Worm (Caenorhabditis elegans) whole organism, L1 larva: Measurements from ENCODE around the gene Y45G5AM.3.

ENCODE experiments used
- hlh-4 ChIP-seq: sonication (generic microtip); optimal IDR thresholded peaks from 2 replicates; lab custom pipeline; 2016; ENCODE audit warnings: mild to moderate bottlenecking, missing genetic modification characterization, missing compliant biosample characterization
- lin-39 ChIP-seq: fragments of 150-350 bp; optimal IDR thresholded peaks from 2 replicates; lab custom pipeline; 2014; ENCODE audit warnings: missing biosample characterization, missing genetic modification reagents, missing genetic modification characterization
- unc-98 ChIP-seq: fragments of 200-800 bp; sonication (Bioruptor generic); IDR thresholded peaks from 2 replicates; pipeline ENCODE4 v1.3.6; 2022; ENCODE audit warnings: missing genetic modification characterization, missing compliant biosample characterization
- ztf-11 ChIP-seq, 2 experiments: sonication (generic microtip); optimal IDR thresholded peaks; 2 replicates each; lab custom pipeline; 2016 to 2017; ENCODE audit warnings: missing genetic modification characterization in 2 of 2, missing biosample characterization in 1 of 2, missing compliant biosample characterization in 1 of 2

ce11 chrV:4144205-4144604 lies 20.1 kb upstream of the Y45G5AM.3 start, which contains the start of gene Y45G5AL.1:
- TF ChIP-seq lin-39 (tag; lab: Kevin White, UChicago) (no peak), ztf-11 (tag; optimal IDR thresholded peaks at IDR 0.05; lab: Kevin White, UChicago) (no peak), hlh-4 (tag; lab: Kevin White, UChicago) (no peak), unc-98 (no peak)
